Worm (Caenorhabditis elegans): ENCODE measurements around the gene ifas-2.

DNA sequence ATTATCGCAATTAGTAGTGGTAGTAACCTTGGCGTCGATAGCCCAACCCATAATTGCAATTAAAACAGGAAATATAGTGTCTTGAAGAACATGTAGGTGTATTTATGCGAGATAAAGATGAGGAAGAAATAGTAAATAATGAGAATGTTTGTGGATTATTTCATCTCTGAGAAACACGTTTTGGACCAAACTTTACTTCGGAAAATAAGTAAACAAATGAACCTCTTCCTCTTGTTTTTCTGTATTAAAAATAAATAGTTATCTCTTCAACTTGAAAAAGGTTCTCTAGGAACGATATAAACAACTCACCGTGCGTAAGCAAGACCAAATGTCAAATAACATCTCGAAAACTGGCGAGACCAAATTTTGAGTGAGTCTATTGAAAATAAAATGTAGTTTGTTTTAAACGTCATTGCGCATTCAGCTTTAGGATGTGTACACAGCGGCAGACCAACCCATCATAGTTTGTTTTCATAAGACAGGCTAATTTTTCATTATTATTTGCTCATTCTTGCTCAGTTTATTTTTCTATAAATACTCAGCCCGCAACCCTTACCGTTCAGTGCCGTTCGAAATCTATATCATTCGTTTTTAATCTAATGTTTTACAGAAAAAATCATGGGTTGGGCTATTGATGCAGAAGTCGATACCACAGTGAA, 6.3 kb downstream of the ifas-2 start, which contains the start of the genes F09C6.11 and F09C6.12:
- no peak for TF ChIP-seq pha-4 (tag; optimal IDR thresholded peaks at IDR 0.05)
- TF ChIP-seq mep-1 (tag; optimal IDR thresholded peaks at IDR 0.05) = no peak
- TF ChIP-seq nhr-237 (tag; optimal IDR thresholded peaks at IDR 0.05) = no peak
- TF ChIP-seq nhr-76 (tag; optimal IDR thresholded peaks at IDR 0.05) = no peak
- no peak for TF ChIP-seq snpc-4 (tag; optimal IDR thresholded peaks at IDR 0.05)
- no peak for TF ChIP-seq ceh-83 (GFP tag; optimal IDR thresholded peaks at IDR 0.05)
- TF ChIP-seq nhr-2 (tag; optimal IDR thresholded peaks at IDR 0.05) = no peak
- no peak for TF ChIP-seq nhr-28 (tag; optimal IDR thresholded peaks at IDR 0.05)
- no peak for TF ChIP-seq tbx-8 (GFP tag; optimal IDR thresholded peaks at IDR 0.05)
- TF ChIP-seq lsy-2 (tag; optimal IDR thresholded peaks at IDR 0.05) = no peak
- no peak for TF ChIP-seq lin-32 (GFP tag; optimal IDR thresholded peaks at IDR 0.05)
- TF ChIP-seq ces-1 (GFP tag; optimal IDR thresholded peaks at IDR 0.05) = no peak
- no peak for TF ChIP-seq ceh-39 (tag; optimal IDR thresholded peaks at IDR 0.05)

Measured in whole organism, mixed stage, embryonic.